Worm (Caenorhabditis elegans) whole organism, late embryonic: ENCODE data around the gene frpr-17.

ENCODE experiments used
- C08G9.2 ChIP-seq: sonication (generic microtip); optimal IDR thresholded peaks from 2 replicates; lab custom pipeline; 2016; ENCODE audit warnings: mild to moderate bottlenecking, missing genetic modification characterization, moderate library complexity, missing compliant biosample characterization
- K02D7.2 ChIP-seq: sonication (generic microtip); optimal IDR thresholded peaks from 2 replicates; lab custom pipeline; 2017; ENCODE audit warnings: mild to moderate bottlenecking, missing genetic modification characterization, missing compliant biosample characterization
- K09A11.1 ChIP-seq: sonication (generic microtip); optimal IDR thresholded peaks from 2 replicates; lab custom pipeline; 2017; ENCODE audit warnings: antibody characterized with exemption, mild to moderate bottlenecking, missing genetic modification characterization, missing compliant biosample characterization; ENCODE audit not compliant: insufficient read depth
- T23F11.4 ChIP-seq: fragments of 200-800 bp; sonication (Bioruptor generic); optimal IDR thresholded peaks from 2 replicates; lab custom pipeline; 2018; ENCODE audit warnings: mild to moderate bottlenecking, missing genetic modification characterization, missing compliant biosample characterization
- Y22D7AL.16 ChIP-seq: sonication (generic microtip); optimal IDR thresholded peaks from 2 replicates; lab custom pipeline; 2016; ENCODE audit warnings: missing genetic modification characterization, missing compliant biosample characterization
- ama-1 ChIP-seq: fragments of 150-350 bp; optimal IDR thresholded peaks from 2 replicates; lab custom pipeline; 2014
- ceh-48 ChIP-seq: sonication (generic microtip); optimal IDR thresholded peaks from 2 replicates; lab custom pipeline; 2016; ENCODE audit warnings: missing genetic modification characterization, inconsistent platforms, missing compliant biosample characterization
- ceh-9 ChIP-seq: sonication (generic microtip); optimal IDR thresholded peaks from 2 replicates; lab custom pipeline; 2016; ENCODE audit warnings: mild to moderate bottlenecking, missing genetic modification characterization, inconsistent platforms, missing compliant biosample characterization
- ets-4 ChIP-seq: sonication (generic microtip); optimal IDR thresholded peaks from 2 replicates; lab custom pipeline; 2016; ENCODE audit warnings: missing genetic modification characterization, missing compliant biosample characterization
- eyg-1 ChIP-seq: sonication (generic microtip); optimal IDR thresholded peaks from 2 replicates; lab custom pipeline; 2016; ENCODE audit warnings: missing genotype, missing genetic modification characterization, missing compliant biosample characterization
- fax-1 ChIP-seq: sonication (generic microtip); optimal IDR thresholded peaks from 2 replicates; lab custom pipeline; 2016; ENCODE audit warnings: missing genotype, missing genetic modification characterization, missing compliant biosample characterization
- gmeb-2 ChIP-seq: sonication (generic microtip); optimal IDR thresholded peaks from 2 replicates; lab custom pipeline; 2016; ENCODE audit warnings: missing genetic modification characterization, inconsistent platforms, missing compliant biosample characterization
- hlh-13 ChIP-seq: fragments of 200-800 bp; sonication (Bioruptor generic); optimal IDR thresholded peaks from 2 replicates; lab custom pipeline; 2018; ENCODE audit warnings: mild to moderate bottlenecking, missing genetic modification characterization, missing compliant biosample characterization
- hlh-15 ChIP-seq: sonication (generic microtip); optimal IDR thresholded peaks from 2 replicates; lab custom pipeline; 2016; ENCODE audit warnings: missing genetic modification characterization, missing compliant biosample characterization
- hlh-8 ChIP-seq: sonication (generic microtip); optimal IDR thresholded peaks from 2 replicates; lab custom pipeline; 2016; ENCODE audit warnings: missing genotype, missing genetic modification characterization, missing compliant biosample characterization
- lim-6 ChIP-seq: sonication (generic microtip); optimal IDR thresholded peaks from 2 replicates; lab custom pipeline; 2016; ENCODE audit warnings: missing genetic modification characterization, missing compliant biosample characterization
- madf-2 ChIP-seq: sonication (generic microtip); optimal IDR thresholded peaks from 2 replicates; lab custom pipeline; 2017; ENCODE audit warnings: missing genetic modification characterization, missing compliant biosample characterization
- mec-3 ChIP-seq: sonication (generic microtip); optimal IDR thresholded peaks from 2 replicates; lab custom pipeline; 2016; ENCODE audit warnings: borderline replicate concordance, missing genetic modification characterization, missing compliant biosample characterization
- pax-1 ChIP-seq: fragments of 150-350 bp; optimal IDR thresholded peaks from 2 replicates; lab custom pipeline; 2014; ENCODE audit warnings: missing biosample characterization, missing genetic modification characterization
- pros-1 ChIP-seq: fragments of 150-350 bp; optimal IDR thresholded peaks from 2 replicates; lab custom pipeline; 2014; ENCODE audit warnings: missing biosample characterization, missing genetic modification reagents, missing genetic modification characterization
- unc-55 ChIP-seq: sonication (generic microtip); optimal IDR thresholded peaks from 2 replicates; lab custom pipeline; 2017; ENCODE audit warnings: missing biosample characterization, missing genetic modification reagents, missing genetic modification characterization

frpr-17 gene

ce11 chrX:14455419-14455818, 49.5 kb downstream of the frpr-17 start, which contains the start of gene Y66C5A.1:
TSS of gene Y66C5A.1 (minus strand) at chrX:14455519.
- TF ChIP-seq mec-3 (tag; lab: Kevin White, UChicago) (no peak), ets-4 (tag; lab: Kevin White, UChicago) (no peak), K02D7.2 (tag; lab: Kevin White, UChicago) (no peak), ceh-9 (tag; lab: Kevin White, UChicago) (no peak), K09A11.1 (tag; lab: Kevin White, UChicago) (no peak), T23F11.4 (GFP tag; lab: Kevin White, UChicago) (no peak), pros-1 (no peak), gmeb-2 (tag; lab: Kevin White, UChicago) (no peak), hlh-8 (tag; lab: Kevin White, UChicago) (no peak), ceh-48 (tag; lab: Kevin White, UChicago) (no peak), unc-55 (no peak), fax-1 (tag; lab: Kevin White, UChicago) (no peak), eyg-1 (tag; lab: Kevin White, UChicago) (no peak), pax-1 (tag; lab: Kevin White, UChicago) (no peak), hlh-15 (tag; lab: Kevin White, UChicago) (no peak)

- TF ChIP-seq ama-1 (no peak), C08G9.2 (no peak), lim-6 (tag; lab: Kevin White, UChicago) (no peak), madf-2 (tag; lab: Kevin White, UChicago) (no peak), K02D7.2 (tag; lab: Kevin White, UChicago) (no peak), Y22D7AL.16 (tag; lab: Kevin White, UChicago) (no peak), hlh-13 (GFP tag; lab: Kevin White, UChicago) (no peak)
Measured at ce11 chrX:14460412-14460811, 54.5 kb downstream of the frpr-17 start, which contains the start of gene Y66C5A.2. TSS of gene Y66C5A.2 (plus strand) at chrX:14460712.
